Worm (Caenorhabditis elegans) whole organism, L2 larva: ENCODE data around the gene C01G6.4.

ENCODE experiments used
- R02D3.7 ChIP-seq: fragments of 150-350 bp; optimal IDR thresholded peaks from 2 replicates; lab custom pipeline; 2014; ENCODE audit warnings: missing biosample characterization, missing genetic modification characterization
- unc-55 ChIP-seq: fragments of 150-350 bp; sonication (generic microtip); optimal IDR thresholded peaks from 3 replicates; lab custom pipeline; 2014; ENCODE audit warnings: missing biosample characterization, missing genetic modification reagents, missing genetic modification characterization
- unc-62 ChIP-seq: fragments of 150-350 bp; optimal IDR thresholded peaks from 2 replicates; lab custom pipeline; 2014; ENCODE audit warnings: missing biosample characterization, missing genetic modification reagents, missing genetic modification characterization
- ztf-11 ChIP-seq: sonication (generic microtip); optimal IDR thresholded peaks from 2 replicates; lab custom pipeline; 2017; ENCODE audit warnings: missing biosample characterization, missing genetic modification characterization

DNA sequence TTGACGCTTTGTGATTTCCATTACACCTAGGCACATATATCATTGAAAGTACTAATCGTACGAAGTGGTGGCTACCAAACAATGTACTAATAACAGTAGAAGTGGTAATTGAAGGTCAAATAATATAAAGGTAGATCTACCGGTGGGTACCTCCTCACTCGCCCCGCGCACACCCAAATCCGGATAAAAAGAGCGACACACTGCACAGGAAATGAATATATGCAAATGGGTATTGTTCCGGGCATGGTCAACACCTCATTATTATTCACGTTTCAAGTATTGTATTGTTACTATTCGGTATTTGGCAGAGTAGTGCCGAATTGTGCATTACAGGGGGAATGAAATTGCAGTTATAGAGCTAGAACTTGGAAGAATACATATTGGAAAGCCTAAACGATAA is 6.6 kb downstream of the C01G6.4 start:
- TF ChIP-seq unc-62 (GFP tag; lab: Kevin White, UChicago) (no peak), R02D3.7 (tag; lab: Kevin White, UChicago) (no peak), ztf-11 (tag; lab: Kevin White, UChicago) (no peak), unc-55 (GFP tag; lab: Kevin White, UChicago) (no peak)
